Fruit fly (Drosophila melanogaster): ENCODE data around the gene CG31008.
A peak's percentile ranks its signal among the peaks of the same experiment; 100 is the strongest.

Gene CG31008

dm6 chr3R:30964220-30964619 lies 25.6 kb downstream of the CG31008 start, which contains the start of gene Ctr1C:
Gene Ctr1C (minus strand): TSS chr3R:30964320.
- TF ChIP-seq Mio (GFP tag; optimal IDR thresholded peaks at IDR 0.05) (no peak), Dif (GFP tag; optimal IDR thresholded peaks at IDR 0.05; ENCODE audit: partially characterized antibody) (no peak), pan (optimal IDR thresholded peaks at IDR 0.05) (no peak), fru (GFP tag; optimal IDR thresholded peaks at IDR 0.05) (no peak), dl (GFP tag; optimal IDR thresholded peaks at IDR 0.05; ENCODE audit: insufficient read depth in 1 of 2, partially characterized antibody in 2 of 2) (no peak), dsf (GFP tag; optimal IDR thresholded peaks at IDR 0.05; ENCODE audit: borderline replicate concordance) (no peak), brk (GFP tag; optimal IDR thresholded peaks at IDR 0.05) (no peak), Jra (GFP tag; optimal IDR thresholded peaks at IDR 0.05) (no peak), N (GFP tag; optimal IDR thresholded peaks at IDR 0.05) (no peak), dmrt93B (GFP tag; optimal IDR thresholded peaks at IDR 0.05) (no peak), woc (GFP tag; optimal IDR thresholded peaks at IDR 0.05) (no peak)

- no peak for TF ChIP-seq HLH106 (tag; optimal IDR thresholded peaks at IDR 0.05)
- TF ChIP-seq CrebA (GFP tag; optimal IDR thresholded peaks at IDR 0.05; ENCODE audit: borderline replicate concordance) = no peak
- no peak for TF ChIP-seq Myc (optimal IDR thresholded peaks at IDR 0.05)
- TF ChIP-seq Sp1 (GFP tag; optimal IDR thresholded peaks at IDR 0.05) = no peak
- no peak for TF ChIP-seq tai (GFP tag; optimal IDR thresholded peaks at IDR 0.05)
- TF ChIP-seq h (GFP tag; optimal IDR thresholded peaks at IDR 0.05) = no peak
- TF ChIP-seq fru (GFP tag; optimal IDR thresholded peaks at IDR 0.05) = no peak
- no peak for TF ChIP-seq CG9705 (GFP tag; optimal IDR thresholded peaks at IDR 0.05)
- TF ChIP-seq Hnf4 (GFP tag; optimal IDR thresholded peaks at IDR 0.05) = no peak
- no peak for TF ChIP-seq CG32264 (GFP tag; optimal IDR thresholded peaks at IDR 0.05)
- no peak for TF ChIP-seq dsf (GFP tag; optimal IDR thresholded peaks at IDR 0.05; ENCODE audit: borderline replicate concordance)
- TF ChIP-seq pan (optimal IDR thresholded peaks at IDR 0.05) = no peak
These were observed 30.4 kb downstream of the CG31008 start, which contains the start of gene CG15548 for dm6 chr3R:30959400-30959799. Gene CG15548 (plus strand): TSS chr3R:30959700.

- TF ChIP-seq Myc (optimal IDR thresholded peaks at IDR 0.05) (peak; percentile 61), Rel (GFP tag; optimal IDR thresholded peaks at IDR 0.05) (no peak), Rel (tag; optimal IDR thresholded peaks at IDR 0.05) (no peak), dmrt93B (GFP tag; optimal IDR thresholded peaks at IDR 0.05) (no peak), usp (GFP tag; optimal IDR thresholded peaks at IDR 0.05) (no peak), CG9705 (GFP tag; optimal IDR thresholded peaks at IDR 0.05) (no peak), br (GFP tag; optimal IDR thresholded peaks at IDR 0.05) (no peak), OdsH (GFP tag; optimal IDR thresholded peaks at IDR 0.05) (no peak), h (GFP tag; optimal IDR thresholded peaks at IDR 0.05) (no peak), HLH106 (tag; optimal IDR thresholded peaks at IDR 0.05) (no peak)
These were observed 43.5 kb downstream of the CG31008 start for dm6 chr3R:30946352-30946751.

- TF ChIP-seq woc (GFP tag; optimal IDR thresholded peaks at IDR 0.05) (no peak), Hnf4 (GFP tag; optimal IDR thresholded peaks at IDR 0.05) (no peak), Myc (optimal IDR thresholded peaks at IDR 0.05) (no peak), Mio (GFP tag; optimal IDR thresholded peaks at IDR 0.05) (no peak), Hr83 (GFP tag; optimal IDR thresholded peaks at IDR 0.05; ENCODE audit: poor library complexity, severe bottlenecking) (no peak), usp (GFP tag; optimal IDR thresholded peaks at IDR 0.05) (no peak), jim (GFP tag; optimal IDR thresholded peaks at IDR 0.05) (no peak), pan (optimal IDR thresholded peaks at IDR 0.05) (no peak)
These were observed 49.6 kb downstream of the CG31008 start for dm6 chr3R:30940234-30940633.

Data from whole organism, wandering third instar larva.